Worm (Caenorhabditis elegans) whole organism, mixed stage, embryonic: ENCODE results near the gene mppb-1.

Experiments used
- M03D4.4 ChIP-seq: sonication (generic microtip); optimal IDR thresholded peaks from 2 replicates; lab custom pipeline; 2017; ENCODE audit warnings: mild to moderate bottlenecking, missing genetic modification characterization, missing compliant biosample characterization
- bed-3 ChIP-seq: fragments of 200-800 bp; sonication (Bioruptor generic); optimal IDR thresholded peaks from 3 replicates; lab custom pipeline; 2018; ENCODE audit warnings: mild to moderate bottlenecking, missing genetic modification characterization, moderate library complexity, missing compliant biosample characterization
- blmp-1 ChIP-seq: fragments of 150-350 bp; optimal IDR thresholded peaks from 2 replicates; lab custom pipeline; 2014; ENCODE audit warnings: missing biosample characterization, missing genetic modification characterization
- ceh-39 ChIP-seq: fragments of 150-350 bp; optimal IDR thresholded peaks from 2 replicates; lab custom pipeline; 2014; ENCODE audit warnings: missing biosample characterization, missing genetic modification characterization
- ceh-43 ChIP-seq: fragments of 200-800 bp; sonication (Bioruptor generic); optimal IDR thresholded peaks from 2 replicates; lab custom pipeline; 2018; ENCODE audit warnings: mild to moderate bottlenecking, missing genetic modification characterization, moderate library complexity, missing compliant biosample characterization
- ces-1 ChIP-seq: fragments of 150-350 bp; optimal IDR thresholded peaks from 2 replicates; lab custom pipeline; 2014; ENCODE audit warnings: missing biosample characterization, missing genetic modification reagents, missing genetic modification characterization
- cnd-1 ChIP-seq: fragments of 200-800 bp; sonication (Bioruptor generic); optimal IDR thresholded peaks from 2 replicates; lab custom pipeline; 2018; ENCODE audit warnings: mild to moderate bottlenecking, missing genetic modification characterization, missing compliant biosample characterization
- drap-1 ChIP-seq: fragments of 200-800 bp; sonication (Bioruptor generic); optimal IDR thresholded peaks from 3 replicates; lab custom pipeline; 2018; ENCODE audit warnings: mild to moderate bottlenecking, missing genetic modification characterization, missing compliant biosample characterization
- elt-1 ChIP-seq: sonication (generic microtip); optimal IDR thresholded peaks from 2 replicates; lab custom pipeline; 2017; ENCODE audit warnings: missing genetic modification characterization, mild to moderate bottlenecking, missing compliant biosample characterization, antibody characterized with exemption, moderate library complexity, borderline replicate concordance; ENCODE audit not compliant: insufficient read depth
- elt-3 ChIP-seq: fragments of 150-350 bp; optimal IDR thresholded peaks from 2 replicates; lab custom pipeline; 2014; ENCODE audit warnings: missing biosample characterization, missing genetic modification characterization
- flh-1 ChIP-seq: fragments of 200-800 bp; sonication (Bioruptor generic); optimal IDR thresholded peaks from 2 replicates; lab custom pipeline; 2018; ENCODE audit warnings: mild to moderate bottlenecking, missing genetic modification characterization, moderate library complexity, missing compliant biosample characterization
- hlh-1 ChIP-seq: fragments of 150-350 bp; optimal IDR thresholded peaks from 2 replicates; lab custom pipeline; 2014; ENCODE audit warnings: missing biosample characterization, missing genetic modification reagents, missing genetic modification characterization
- lin-13 ChIP-seq: fragments of 150-350 bp; optimal IDR thresholded peaks from 2 replicates; lab custom pipeline; 2014; ENCODE audit warnings: missing biosample characterization, missing genetic modification characterization
- lin-32 ChIP-seq: fragments of 200-800 bp; sonication (Bioruptor generic); optimal IDR thresholded peaks from 2 replicates; lab custom pipeline; 2018; ENCODE audit warnings: mild to moderate bottlenecking, missing genetic modification characterization, missing compliant biosample characterization
- lsy-2 ChIP-seq: fragments of 150-350 bp; optimal IDR thresholded peaks from 2 replicates; lab custom pipeline; 2014; ENCODE audit warnings: missing biosample characterization, missing genetic modification characterization
- mab-5 ChIP-seq: fragments of 150-350 bp; optimal IDR thresholded peaks from 2 replicates; lab custom pipeline; 2014; ENCODE audit warnings: missing biosample characterization, missing genetic modification characterization
- mep-1 ChIP-seq: fragments of 150-350 bp; optimal IDR thresholded peaks from 2 replicates; lab custom pipeline; 2017; ENCODE audit warnings: missing biosample characterization, missing genetic modification reagents, missing genetic modification characterization, inconsistent platforms
- nhr-12 ChIP-seq: fragments of 150-350 bp; optimal IDR thresholded peaks from 2 replicates; lab custom pipeline; 2014; ENCODE audit warnings: missing biosample characterization, missing genetic modification characterization
- nhr-2 ChIP-seq: fragments of 150-350 bp; optimal IDR thresholded peaks from 2 replicates; lab custom pipeline; 2014; ENCODE audit warnings: missing biosample characterization, missing genetic modification characterization
- nhr-237 ChIP-seq: fragments of 150-350 bp; optimal IDR thresholded peaks from 2 replicates; lab custom pipeline; 2014; ENCODE audit warnings: missing biosample characterization, missing genetic modification characterization
- nhr-76 ChIP-seq: sonication (generic microtip); optimal IDR thresholded peaks from 2 replicates; lab custom pipeline; 2017; ENCODE audit warnings: missing biosample characterization, missing genetic modification characterization
- pha-4 ChIP-seq: fragments of 150-350 bp; optimal IDR thresholded peaks from 2 replicates; lab custom pipeline; 2018; ENCODE audit warnings: missing biosample characterization, missing genetic modification reagents, missing genetic modification characterization
- sem-2 ChIP-seq: fragments of 200-800 bp; sonication (Bioruptor generic); optimal IDR thresholded peaks from 2 replicates; lab custom pipeline; 2018; ENCODE audit warnings: mild to moderate bottlenecking, missing genetic modification characterization, missing compliant biosample characterization
- snpc-4 ChIP-seq: fragments of 150-350 bp; optimal IDR thresholded peaks from 2 replicates; lab custom pipeline; 2014; ENCODE audit warnings: missing biosample characterization, missing genetic modification characterization
- sptf-1 ChIP-seq: sonication (generic microtip); optimal IDR thresholded peaks from 2 replicates; lab custom pipeline; 2017; ENCODE audit warnings: mild to moderate bottlenecking, missing genetic modification characterization, moderate library complexity, missing compliant biosample characterization
- unc-120 ChIP-seq: sonication (generic microtip); optimal IDR thresholded peaks from 2 replicates; lab custom pipeline; 2017; ENCODE audit warnings: missing genetic modification characterization, missing compliant biosample characterization; ENCODE audit not compliant: poor library complexity, severe bottlenecking
- unc-39 ChIP-seq: fragments of 150-350 bp; optimal IDR thresholded peaks from 2 replicates; lab custom pipeline; 2014; ENCODE audit warnings: missing biosample characterization, missing genetic modification characterization
- unc-62 ChIP-seq: fragments of 150-350 bp; optimal IDR thresholded peaks from 2 replicates; lab custom pipeline; 2014; ENCODE audit warnings: missing biosample characterization, missing genetic modification reagents, missing genetic modification characterization
- zip-8 ChIP-seq: fragments of 150-350 bp; optimal IDR thresholded peaks from 2 replicates; lab custom pipeline; 2014; ENCODE audit warnings: missing biosample characterization, missing genetic modification characterization
- ztf-11 ChIP-seq: fragments of 150-350 bp; optimal IDR thresholded peaks from 2 replicates; lab custom pipeline; 2014; ENCODE audit warnings: missing biosample characterization, missing genetic modification characterization

mppb-1 gene

ce11 chrIV:9117700-9118099, 43.2 kb downstream of the mppb-1 start:
- TF ChIP-seq bed-3 (GFP tag; lab: Kevin White, UChicago) (no peak), ztf-11 (tag; lab: Kevin White, UChicago) (no peak), zip-8 (tag; lab: Kevin White, UChicago) (no peak), sem-2 (GFP tag; lab: Kevin White, UChicago) (no peak), ceh-43 (GFP tag; lab: Kevin White, UChicago) (no peak), sptf-1 (tag; lab: Kevin White, UChicago) (no peak), hlh-1 (tag; lab: Kevin White, UChicago) (no peak), M03D4.4 (tag; lab: Kevin White, UChicago) (no peak), elt-3 (tag; lab: Kevin White, UChicago) (no peak), nhr-237 (tag; lab: Kevin White, UChicago) (no peak), unc-39 (tag; lab: Kevin White, UChicago) (no peak), snpc-4 (no peak), unc-62 (GFP tag; lab: Kevin White, UChicago) (no peak)

ce11 chrIV:9118348-9118747, 43.9 kb downstream of the mppb-1 start:
- no peak for TF ChIP-seq nhr-76 (tag; lab: Kevin White, UChicago)

ce11 chrIV:9118792-9119191, 44.3 kb downstream of the mppb-1 start, which contains the start of gene nrfl-1:
TSS of gene nrfl-1 (plus strand) at chrIV:9119092.
- TF ChIP-seq unc-39 (tag; lab: Kevin White, UChicago) = no peak
- no peak for TF ChIP-seq unc-62 (GFP tag; lab: Kevin White, UChicago)
- TF ChIP-seq cnd-1 = no peak
- no peak for TF ChIP-seq M03D4.4 (tag; lab: Kevin White, UChicago)
- TF ChIP-seq ceh-39 (tag; lab: Kevin White, UChicago) = no peak
- TF ChIP-seq pha-4 (tag; lab: Kevin White, UChicago) = no peak
- no peak for TF ChIP-seq nhr-2 (tag; lab: Kevin White, UChicago)
- no peak for TF ChIP-seq ces-1 (GFP tag; lab: Kevin White, UChicago)
- TF ChIP-seq blmp-1 (tag; lab: Kevin White, UChicago) = no peak
- no peak for TF ChIP-seq lsy-2 (tag; lab: Kevin White, UChicago)
- no peak for TF ChIP-seq nhr-12 (tag; lab: Kevin White, UChicago)
- no peak for TF ChIP-seq bed-3 (GFP tag; lab: Kevin White, UChicago)
- no peak for TF ChIP-seq mab-5 (tag; lab: Kevin White, UChicago)
- TF ChIP-seq flh-1 (GFP tag; lab: Kevin White, UChicago) = no peak
- no peak for TF ChIP-seq elt-1 (tag; lab: Kevin White, UChicago)
- no peak for TF ChIP-seq lin-32 (GFP tag; lab: Kevin White, UChicago)
- no peak for TF ChIP-seq unc-120 (tag; lab: Kevin White, UChicago)
- TF ChIP-seq, all 35 proteins: peak for 0

ce11 chrIV:9120220-9120619, 45.7 kb downstream of the mppb-1 start:
- TF ChIP-seq elt-1 (tag; lab: Kevin White, UChicago) (no peak), zip-8 (tag; lab: Kevin White, UChicago) (peak; percentile 26)

ce11 chrIV:9121545-9121944, 47.1 kb downstream of the mppb-1 start:
- TF ChIP-seq ztf-11 (tag; lab: Kevin White, UChicago) (no peak), hlh-1 (tag; lab: Kevin White, UChicago) (peak; percentile 54), mep-1 (tag; lab: Kevin White, UChicago) (peak; percentile 4), drap-1 (no peak), flh-1 (GFP tag; lab: Kevin White, UChicago) (no peak), lin-13 (tag; lab: Kevin White, UChicago) (no peak), zip-8 (tag; lab: Kevin White, UChicago) (no peak)
- TF ChIP-seq, all 35 proteins: peak for 2
